Fruit fly (Drosophila melanogaster) whole organism, prepupa: Measurements from ENCODE around the gene CG15784.

Source experiments
- Gug ChIP-seq: fragments of 200-800 bp; sonication (Bioruptor generic); IDR thresholded peaks from 2 replicates; pipeline ENCODE4 v1.3.6; 2022; ENCODE audit warnings: missing biosample characterization, missing genetic modification characterization
- OdsH ChIP-seq: fragments of 200-800 bp; sonication (Bioruptor generic); optimal IDR thresholded peaks from 3 replicates; lab custom pipeline; 2016; ENCODE audit warnings: missing biosample characterization, missing genetic modification characterization
- Sox102F ChIP-seq: fragments of 200-800 bp; sonication (Bioruptor generic); optimal IDR thresholded peaks from 2 replicates; lab custom pipeline; 2016; ENCODE audit warnings: missing biosample characterization, mild to moderate bottlenecking, missing genetic modification characterization
- salr ChIP-seq, 2 experiments: fragments of 200-800 bp; sonication (Bioruptor generic); optimal IDR thresholded peaks; 3 replicates each; lab custom pipeline; 2016 to 2018; ENCODE audit warnings: missing biosample characterization in 2 of 2, missing genetic modification characterization in 2 of 2, mild to moderate bottlenecking in 1 of 2

- TF ChIP-seq Gug (GFP tag; lab: Robert Waterston, UW) (no peak), Sox102F (GFP tag; lab: Kevin White, UChicago) (no peak), OdsH (GFP tag; lab: Kevin White, UChicago) (no peak), salr (GFP tag; optimal IDR thresholded peaks at IDR 0.05; lab: Kevin White, UChicago) (no peak)
Measured at dm6 chrX:5382539-5382938, 46.8 kb upstream of the CG15784 start.
